Fruit fly (Drosophila melanogaster) whole organism, embryonic: Measurements from ENCODE around the gene Etfb.

Experiments used
- CG1024 ChIP-seq: fragments of 200-800 bp; sonication (Bioruptor generic); IDR thresholded peaks from 2 replicates; pipeline ENCODE4 v1.3.6; 2022; ENCODE audit warnings: missing biosample characterization, missing genetic modification characterization
- CG14441 ChIP-seq: fragments of 200-800 bp; sonication (Bioruptor generic); IDR thresholded peaks from 2 replicates; pipeline ENCODE4 v1.3.6; 2022; ENCODE audit warnings: missing biosample characterization, missing genetic modification characterization
- CG14965 ChIP-seq: fragments of 200-800 bp; sonication (Bioruptor generic); optimal IDR thresholded peaks from 2 replicates; lab custom pipeline; 2016; ENCODE audit warnings: missing biosample characterization, missing genetic modification characterization, borderline replicate concordance
- CG1792 ChIP-seq: fragments of 200-800 bp; sonication (Bioruptor generic); optimal IDR thresholded peaks from 2 replicates; lab custom pipeline; 2016; ENCODE audit warnings: missing biosample characterization, missing genetic modification characterization
- CG33213 ChIP-seq: fragments of 200-800 bp; sonication (Bioruptor generic); optimal IDR thresholded peaks from 3 replicates; lab custom pipeline; 2016; ENCODE audit warnings: missing biosample characterization, missing genetic modification characterization
- CG9876 ChIP-seq: fragments of 200-800 bp; sonication (Bioruptor generic); optimal IDR thresholded peaks from 2 replicates; lab custom pipeline; 2016; ENCODE audit warnings: missing biosample characterization, missing genetic modification characterization
- Hr39 ChIP-seq: fragments of >200 bp; optimal IDR thresholded peaks from 2 replicates; lab custom pipeline; 2017
- Mes4 ChIP-seq: fragments of 200-800 bp; sonication (Bioruptor generic); optimal IDR thresholded peaks from 2 replicates; lab custom pipeline; 2016; ENCODE audit warnings: missing biosample characterization, missing genetic modification characterization
- Myb ChIP-seq: fragments of 200-800 bp; sonication (Bioruptor generic); optimal IDR thresholded peaks from 2 replicates; lab custom pipeline; 2016; ENCODE audit warnings: missing biosample characterization, missing genetic modification characterization
- TFAM ChIP-seq: fragments of 200-800 bp; sonication (Bioruptor generic); optimal IDR thresholded peaks from 2 replicates; lab custom pipeline; 2017; ENCODE audit warnings: missing biosample characterization, missing genetic modification characterization, inconsistent platforms
- crc ChIP-seq: fragments of 200-800 bp; sonication (Bioruptor generic); optimal IDR thresholded peaks from 2 replicates; lab custom pipeline; 2016; ENCODE audit warnings: missing biosample characterization, missing genetic modification characterization
- hb ChIP-seq: fragments of 200-800 bp; sonication (Bioruptor generic); IDR thresholded peaks from 3 replicates; pipeline ENCODE4 v1.3.6; 2022; ENCODE audit warnings: missing biosample characterization, missing genetic modification characterization; ENCODE audit not compliant: partially characterized antibody
- repo ChIP-seq: fragments of 200-800 bp; sonication (Bioruptor generic); optimal IDR thresholded peaks from 2 replicates; lab custom pipeline; 2016; ENCODE audit warnings: missing biosample characterization, missing genetic modification characterization
- usp ChIP-seq: fragments of >200 bp; optimal IDR thresholded peaks from 2 replicates; lab custom pipeline; 2017; ENCODE audit warnings: missing biosample characterization, missing genetic modification characterization

- TF ChIP-seq Hr39 (lab: Kevin White, UChicago) (no peak), CG14965 (GFP tag; lab: Kevin White, UChicago) (no peak), Mes4 (GFP tag; lab: Kevin White, UChicago) (no peak), usp (GFP tag; lab: Kevin White, UChicago) (no peak), crc (no peak), CG33213 (GFP tag; lab: Kevin White, UChicago) (no peak), repo (no peak), CG1024 (GFP tag; lab: Robert Waterston, UW) (no peak), TFAM (GFP tag; lab: Kevin White, UChicago) (no peak), CG1792 (GFP tag; lab: Kevin White, UChicago) (no peak), Myb (peak; percentile 98), CG9876 (GFP tag; lab: Kevin White, UChicago) (no peak), hb (no peak), CG14441 (GFP tag; lab: Robert Waterston, UW) (no peak)
Measured at dm6 chr3R:29816266-29816665, 13.5 kb upstream of the Etfb start, which contains the start of gene Vps16B.
